Worm (Caenorhabditis elegans) whole organism, L4 larva: ENCODE results near the gene ZC404.2.

Experiments
- D1046.2 ChIP-seq: fragments of 200-800 bp; sonication (Bioruptor generic); IDR thresholded peaks from 2 replicates; pipeline ENCODE4 v1.3.6; 2022; ENCODE audit warnings: missing genetic modification characterization, missing compliant biosample characterization
- Y105C5A.15 ChIP-seq: fragments of 200-800 bp; sonication (Bioruptor generic); IDR thresholded peaks from 2 replicates; pipeline ENCODE4 v1.3.6; 2022; ENCODE audit warnings: missing genetic modification characterization, missing compliant biosample characterization
- Y48G9A.11 ChIP-seq: fragments of 200-800 bp; sonication (Bioruptor generic); IDR thresholded peaks from 2 replicates; pipeline ENCODE4 v1.3.6; 2022; ENCODE audit warnings: missing genetic modification reagents, missing genetic modification characterization, missing compliant biosample characterization
- Y5F2A.4 ChIP-seq: fragments of 200-800 bp; sonication (Bioruptor generic); optimal IDR thresholded peaks from 2 replicates; lab custom pipeline; 2018; ENCODE audit warnings: mild to moderate bottlenecking, missing genetic modification characterization, missing compliant biosample characterization
- ZK337.2 ChIP-seq: fragments of 200-800 bp; sonication (Bioruptor generic); IDR thresholded peaks from 2 replicates; pipeline ENCODE4 v1.3.6; 2022; ENCODE audit warnings: missing genetic modification reagents, missing genetic modification characterization, missing compliant biosample characterization
- aha-1 ChIP-seq: fragments of 150-350 bp; peaks from one replicate; lab custom pipeline; 2014; ENCODE audit warnings: missing biosample characterization, missing genetic modification characterization
- ama-1 ChIP-seq: fragments of 150-350 bp; optimal IDR thresholded peaks from 2 replicates; lab custom pipeline; 2014; ENCODE audit warnings: inconsistent platforms, mixed read lengths
- ceh-20 ChIP-seq: fragments of 200-800 bp; sonication (Bioruptor generic); IDR thresholded peaks from 2 replicates; pipeline ENCODE4 v1.3.6; 2022; ENCODE audit warnings: missing genetic modification reagents, missing genetic modification characterization, missing compliant biosample characterization
- ceh-62 ChIP-seq: sonication (generic microtip); optimal IDR thresholded peaks from 2 replicates; lab custom pipeline; 2017; ENCODE audit warnings: missing biosample characterization, missing genetic modification characterization
- cey-2 ChIP-seq: sonication (generic microtip); optimal IDR thresholded peaks from 3 replicates; lab custom pipeline; 2017; ENCODE audit warnings: missing genetic modification characterization, mild to moderate bottlenecking, missing compliant biosample characterization, antibody characterized with exemption, borderline replicate concordance; ENCODE audit not compliant: insufficient read depth
- ctbp-1 ChIP-seq: fragments of 200-800 bp; sonication (Bioruptor generic); IDR thresholded peaks from 2 replicates; pipeline ENCODE4 v1.3.6; 2022; ENCODE audit warnings: missing genetic modification reagents, missing genetic modification characterization, missing compliant biosample characterization
- daf-16 ChIP-seq, 3 experiments: sonication (generic microtip); optimal IDR thresholded peaks; 2 replicates each; lab custom pipeline; 2016 to 2017; ENCODE audit warnings: missing genetic modification characterization in 3 of 3, missing genetic modification reagents in 3 of 3, mild to moderate bottlenecking in 2 of 3, missing compliant biosample characterization in 2 of 3, missing biosample characterization in 1 of 3, moderate library complexity in 1 of 3
- daf-8 ChIP-seq: fragments of 200-800 bp; sonication (Bioruptor generic); IDR thresholded peaks from 2 replicates; pipeline ENCODE4 v1.3.6; 2022; ENCODE audit warnings: missing genetic modification characterization, missing compliant biosample characterization
- dpl-1 ChIP-seq: fragments of 150-350 bp; optimal IDR thresholded peaks from 2 replicates; lab custom pipeline; 2014; ENCODE audit warnings: missing biosample characterization, missing genetic modification reagents, missing genetic modification characterization
- hlh-11 ChIP-seq: fragments of 200-800 bp; sonication (Bioruptor generic); optimal IDR thresholded peaks from 2 replicates; lab custom pipeline; 2018; ENCODE audit warnings: mild to moderate bottlenecking, missing genetic modification characterization, missing compliant biosample characterization
- jun-1 ChIP-seq: fragments of 150-350 bp; optimal IDR thresholded peaks from 2 replicates; lab custom pipeline; 2014; ENCODE audit warnings: missing biosample characterization, missing genetic modification reagents, missing genetic modification characterization
- lin-15B ChIP-seq: fragments of 150-350 bp; sonication (generic microtip); optimal IDR thresholded peaks from 3 replicates; lab custom pipeline; 2014; ENCODE audit warnings: missing biosample characterization, missing genetic modification characterization
- lir-3 ChIP-seq: sonication (generic microtip); optimal IDR thresholded peaks from 2 replicates; lab custom pipeline; 2016; ENCODE audit warnings: mild to moderate bottlenecking, missing genetic modification characterization, missing compliant biosample characterization
- mep-1 ChIP-seq: fragments of 150-350 bp; sonication (generic microtip); optimal IDR thresholded peaks from 3 replicates; lab custom pipeline; 2014; ENCODE audit warnings: missing biosample characterization, missing genetic modification characterization
- mxl-2 ChIP-seq: fragments of 200-800 bp; sonication (Bioruptor generic); conservative IDR thresholded peaks from 2 replicates; pipeline ENCODE4 v1.3.6; 2022; ENCODE audit warnings: missing genetic modification reagents, missing genetic modification characterization, missing compliant biosample characterization
- mxl-3 ChIP-seq: fragments of 200-800 bp; sonication (Bioruptor generic); optimal IDR thresholded peaks from 2 replicates; lab custom pipeline; 2018; ENCODE audit warnings: mild to moderate bottlenecking, missing genetic modification characterization, missing compliant biosample characterization
- nhr-11 ChIP-seq: fragments of 150-350 bp; optimal IDR thresholded peaks from 2 replicates; lab custom pipeline; 2014; ENCODE audit warnings: missing biosample characterization, missing genetic modification characterization
- nhr-237 ChIP-seq: sonication (generic microtip); optimal IDR thresholded peaks from 2 replicates; lab custom pipeline; 2017; ENCODE audit warnings: missing biosample characterization, missing genetic modification characterization
- php-3 ChIP-seq: fragments of 200-800 bp; sonication (Bioruptor generic); IDR thresholded peaks from 2 replicates; pipeline ENCODE4 v1.3.6; 2022; ENCODE audit warnings: missing genetic modification reagents, missing genetic modification characterization, missing compliant biosample characterization
- rbr-2 ChIP-seq: sonication (generic microtip); optimal IDR thresholded peaks from 2 replicates; lab custom pipeline; 2016; ENCODE audit warnings: missing genotype, missing genetic modification characterization, missing compliant biosample characterization
- sdz-12 ChIP-seq: fragments of 200-800 bp; sonication (Bioruptor generic); optimal IDR thresholded peaks from 2 replicates; lab custom pipeline; 2018; ENCODE audit warnings: mild to moderate bottlenecking, missing genetic modification characterization, missing compliant biosample characterization
- snpc-4 ChIP-seq: fragments of 150-350 bp; optimal IDR thresholded peaks from 2 replicates; lab custom pipeline; 2014; ENCODE audit warnings: missing biosample characterization, missing genetic modification characterization
- spr-1 ChIP-seq: sonication (generic microtip); optimal IDR thresholded peaks from 2 replicates; lab custom pipeline; 2016; ENCODE audit warnings: mild to moderate bottlenecking, missing genetic modification characterization, missing compliant biosample characterization
- spr-3 ChIP-seq: fragments of 200-800 bp; sonication (Bioruptor generic); optimal IDR thresholded peaks from 2 replicates; lab custom pipeline; 2018; ENCODE audit warnings: mild to moderate bottlenecking, missing genetic modification characterization, missing compliant biosample characterization
- unc-62 ChIP-seq, 3 experiments: fragments of 150-350 bp in 1 of 3; sonication (generic microtip); optimal IDR thresholded peaks in 2 of 3; peaks in 1 of 3; 1 replicate in 1 of 3; 2 replicates in 2 of 3; lab custom pipeline; 2014 to 2017; ENCODE audit warnings: missing biosample characterization in 3 of 3, missing genetic modification characterization in 3 of 3, missing genetic modification reagents in 3 of 3, missing genotype in 1 of 3
- vab-7 ChIP-seq: fragments of 200-800 bp; sonication (Bioruptor generic); IDR thresholded peaks from 2 replicates; pipeline ENCODE4 v1.3.6; 2022; ENCODE audit warnings: missing genetic modification reagents, missing genetic modification characterization, missing compliant biosample characterization
- zip-11 ChIP-seq: fragments of 200-800 bp; sonication (Bioruptor generic); IDR thresholded peaks from 2 replicates; pipeline ENCODE4 v1.3.6; 2022; ENCODE audit warnings: missing genetic modification characterization, missing compliant biosample characterization
- ztf-11 ChIP-seq: fragments of 150-350 bp; optimal IDR thresholded peaks from 2 replicates; lab custom pipeline; 2014; ENCODE audit warnings: missing biosample characterization, missing genetic modification characterization

The ZC404.2 gene

DNA sequence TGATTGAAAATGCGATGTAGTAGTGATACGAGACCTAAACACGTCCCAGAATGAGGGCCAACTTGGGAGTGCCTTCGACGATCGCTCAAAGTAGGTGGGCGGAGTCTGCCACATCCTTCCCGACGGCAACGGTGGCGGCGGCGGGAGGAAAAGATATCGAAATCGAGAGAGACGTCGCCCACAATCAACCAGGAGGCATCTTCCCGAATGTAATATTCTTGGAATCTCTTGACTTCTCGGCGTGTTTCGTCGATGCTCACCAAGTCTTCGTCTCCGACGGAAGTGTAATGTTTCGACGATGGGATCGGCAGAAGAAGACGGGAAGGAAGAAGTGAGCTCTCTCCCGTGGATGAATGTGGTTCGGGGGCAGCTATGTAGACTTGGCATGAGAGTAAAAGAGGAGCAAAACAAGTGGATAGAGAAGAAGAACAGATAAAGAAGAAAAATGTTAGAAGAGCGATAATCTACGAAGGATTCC, 19.3 kb upstream of the ZC404.2 start, which contains the start of the genes T25F10.1 and clik-1:
T25F10.1 (plus strand) TSS at position 51 of the 478 bp plus-strand sequence.
clik-1 (minus strand) TSS at position 281 of the 478 bp plus-strand sequence.
- TF ChIP-seq hlh-11 (tag; lab: Kevin White, UChicago) (peak; percentile 42), nhr-11 (tag; lab: Kevin White, UChicago) (peak; percentile 53), aha-1 (tag; lab: Kevin White, UChicago) (peak; percentile 40), mxl-3 (GFP tag; lab: Kevin White, UChicago) (peak; percentile 42), spr-1 (no peak), daf-16 (GFP tag; optimal IDR thresholded peaks at IDR 0.05; lab: Kevin White, UChicago) (peak in 1 of 2 experiments; percentile 81), daf-16 (tag; optimal IDR thresholded peaks at IDR 0.05; lab: Kevin White, UChicago) (no peak)

DNA sequence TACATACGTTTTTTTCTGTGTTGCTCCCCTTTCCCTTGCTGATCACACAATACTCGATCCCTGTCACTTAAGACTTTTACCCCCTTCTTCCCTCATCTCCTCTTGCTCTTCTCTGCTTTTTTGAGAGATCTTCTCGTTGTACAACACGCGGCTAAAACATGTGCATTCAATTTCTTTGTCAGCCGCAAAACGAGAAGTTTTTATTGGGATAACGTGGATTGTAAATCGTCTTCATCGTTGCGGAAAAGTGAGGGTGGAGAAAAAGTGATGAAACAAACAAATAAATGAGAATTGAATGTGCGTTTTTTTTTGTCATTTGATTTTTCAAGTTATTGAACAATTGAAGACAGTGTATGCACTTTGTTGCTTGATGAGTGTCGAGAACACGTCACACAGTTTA, 18.3 kb upstream of the ZC404.2 start:
- no peak for TF ChIP-seq php-3 (GFP tag; lab: Robert Waterston, UW)
- TF ChIP-seq lin-15B = no peak
- no peak for TF ChIP-seq D1046.2 (GFP tag; lab: Robert Waterston, UW)
- TF ChIP-seq sdz-12 (GFP tag; lab: Kevin White, UChicago) = no peak
- no peak for TF ChIP-seq ZK337.2 (GFP tag; lab: Robert Waterston, UW)
- TF ChIP-seq daf-8 (GFP tag; lab: Robert Waterston, UW) = no peak
- TF ChIP-seq, all 104 proteins: peak for 0

DNA sequence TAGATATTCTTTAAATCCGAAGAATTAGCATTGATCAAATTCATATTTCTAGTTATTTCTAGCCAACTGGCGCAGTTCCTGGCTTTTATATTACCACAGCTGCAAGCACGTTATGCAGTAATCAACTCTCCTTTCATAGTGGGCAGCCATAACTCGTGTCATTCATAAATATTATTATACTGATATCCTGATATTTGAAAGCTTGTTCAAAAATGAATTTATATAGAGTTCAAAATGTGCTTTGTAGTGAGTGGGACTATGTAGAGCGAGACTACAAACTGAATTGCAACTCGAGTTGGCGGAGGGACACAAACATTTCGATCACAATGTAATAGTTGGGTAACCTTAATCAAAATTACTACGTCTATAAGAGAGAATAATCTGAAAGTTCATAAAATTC, 16.1 kb upstream of the ZC404.2 start, which contains the start of gene srh-30:
srh-30 (minus strand) TSS at position 101 of the 400 bp plus-strand sequence.
- TF ChIP-seq ctbp-1 (GFP tag; lab: Robert Waterston, UW) (no peak), lir-3 (no peak), snpc-4 (no peak), unc-62 (GFP tag; optimal IDR thresholded peaks at IDR 0.05 in 1 of 2; lab: Kevin White, UChicago) (no peak), unc-62 (tag; optimal IDR thresholded peaks at IDR 0.05; lab: Kevin White, UChicago) (no peak), ama-1 (lab: Kevin White, UChicago) (no peak), dpl-1 (no peak), sdz-12 (GFP tag; lab: Kevin White, UChicago) (no peak), ceh-20 (GFP tag; lab: Robert Waterston, UW) (no peak), vab-7 (GFP tag; lab: Robert Waterston, UW) (no peak), jun-1 (tag; lab: Kevin White, UChicago) (no peak), Y5F2A.4 (GFP tag; lab: Kevin White, UChicago) (no peak), cey-2 (tag; lab: Kevin White, UChicago) (no peak)

DNA sequence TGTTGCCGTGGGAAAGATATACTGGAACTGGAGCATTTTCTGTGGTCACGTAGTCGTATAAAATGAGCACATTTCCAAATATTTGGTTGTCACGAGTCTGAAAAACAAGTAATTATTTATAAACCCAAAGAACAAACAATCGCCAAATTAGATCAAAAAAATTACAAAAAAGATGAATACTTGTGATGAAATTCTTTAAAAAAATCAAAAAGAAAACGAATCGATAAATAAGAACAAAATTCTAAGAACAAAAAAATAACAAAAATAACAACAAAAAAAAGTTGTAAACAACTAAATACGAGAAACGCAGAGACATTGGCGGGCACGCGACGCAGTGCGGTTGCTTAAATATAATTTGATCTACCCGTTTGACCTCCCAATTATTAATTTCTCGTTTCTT, 14.0 kb upstream of the ZC404.2 start, which contains the start of gene ZC404.16:
ZC404.16 (minus strand) TSS at position 101 of the 400 bp plus-strand sequence.
- no peak for TF ChIP-seq rbr-2 (tag; lab: Kevin White, UChicago)
- TF ChIP-seq mep-1 = no peak

DNA sequence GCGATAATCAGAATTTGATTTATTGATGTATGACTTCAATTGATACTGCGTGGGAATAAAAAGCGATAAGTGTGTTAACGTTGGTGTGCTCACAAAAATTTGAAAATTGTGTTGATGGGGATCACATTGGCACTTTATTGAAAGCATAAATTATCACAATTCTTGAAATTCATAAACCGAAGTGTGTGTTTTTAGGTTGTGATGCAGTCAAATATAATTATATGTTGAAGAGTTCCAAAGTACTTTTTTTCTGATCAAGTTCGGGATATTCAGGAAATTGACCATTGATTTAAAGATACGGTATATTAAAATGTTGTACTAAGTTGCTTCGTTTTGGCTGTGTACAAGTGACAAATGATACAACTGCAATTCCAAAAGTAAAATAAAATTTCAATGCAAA, 12.0 kb upstream of the ZC404.2 start, which contains the start of gene srh-28:
srh-28 (minus strand) TSS at position 101 of the 400 bp plus-strand sequence.
- TF ChIP-seq unc-62 (GFP tag; optimal IDR thresholded peaks at IDR 0.05 in 1 of 2; lab: Kevin White, UChicago) (peak in 1 of 2 experiments; percentile 22), unc-62 (tag; optimal IDR thresholded peaks at IDR 0.05; lab: Kevin White, UChicago) (no peak), spr-3 (GFP tag; lab: Kevin White, UChicago) (no peak), ztf-11 (no peak)

DNA sequence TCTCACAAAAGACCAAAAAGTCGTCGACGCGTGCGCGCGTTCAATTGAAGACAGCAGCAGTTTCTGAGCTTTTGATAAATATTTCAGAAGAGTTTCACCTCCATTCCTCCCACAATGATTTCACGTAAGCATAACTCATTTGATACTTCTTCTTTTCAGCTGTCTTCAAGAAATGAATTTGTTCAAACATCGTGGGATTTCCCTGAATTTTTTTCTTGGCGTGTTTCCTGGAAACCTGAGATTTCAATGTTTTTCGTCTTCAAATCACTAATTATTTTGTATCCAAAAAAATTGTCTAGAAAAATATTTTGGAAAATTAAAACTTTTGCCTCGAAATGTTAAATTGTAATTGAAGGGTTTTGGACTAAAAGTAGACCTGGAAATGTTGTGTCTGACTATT, 9.3 kb upstream of the ZC404.2 start:
- no peak for TF ChIP-seq nhr-237 (tag; lab: Kevin White, UChicago)
- TF ChIP-seq Y48G9A.11 (GFP tag; lab: Robert Waterston, UW) = no peak
- TF ChIP-seq ceh-62 = no peak
- no peak for TF ChIP-seq aha-1 (tag; lab: Kevin White, UChicago)
- no peak for TF ChIP-seq dpl-1
- no peak for TF ChIP-seq D1046.2 (GFP tag; lab: Robert Waterston, UW)
- no peak for TF ChIP-seq mxl-2
- TF ChIP-seq zip-11 (GFP tag; lab: Robert Waterston, UW) = no peak
- no peak for TF ChIP-seq Y105C5A.15 (GFP tag; lab: Robert Waterston, UW)
- TF ChIP-seq, all 104 proteins: peak for 0
